Fruit fly (Drosophila melanogaster) whole organism, adult: Measurements from ENCODE around the gene CG43051.

ENCODE experiments used
- CG7101 ChIP-seq: fragments of 200-800 bp; sonication (Bioruptor generic); optimal IDR thresholded peaks from 2 replicates; lab custom pipeline; 2018; ENCODE audit warnings: missing biosample characterization, mild to moderate bottlenecking, missing genetic modification characterization, moderate library complexity
- cnc ChIP-seq, 2 experiments: fragments of >200 bp; optimal IDR thresholded peaks; 2 replicates each; lab custom pipeline; 2017

- peak; percentile 62 for TF ChIP-seq CG7101
- no peak for TF ChIP-seq cnc (optimal IDR thresholded peaks at IDR 0.05; lab: Kevin White, UChicago)
Observed at dm6 chr2L:12475308-12475707, 32.4 kb upstream of the CG43051 start.
